Worm (Caenorhabditis elegans): ENCODE results near the gene grdn-1.

grdn-1 gene

ce11 chrV:18592448-18592847 lies at the start of gene grdn-1:
TSS of gene grdn-1 (plus strand) at chrV:18592748.
- TF ChIP-seq sptf-2 (GFP tag; optimal IDR thresholded peaks at IDR 0.05) (no peak), unc-130 (GFP tag; optimal IDR thresholded peaks at IDR 0.05) (no peak), ceh-27 (GFP tag; optimal IDR thresholded peaks at IDR 0.05) (no peak), cebp-1 (GFP tag; IDR thresholded peaks at IDR 0.05) (no peak), cebp-1 (tag; optimal IDR thresholded peaks at IDR 0.05) (no peak), bed-2 (GFP tag; IDR thresholded peaks at IDR 0.05) (no peak), F23B12.7 (tag; optimal IDR thresholded peaks at IDR 0.05; ENCODE audit: insufficient read depth) (no peak), mcd-1 (GFP tag; IDR thresholded peaks at IDR 0.05) (no peak), madf-3 (GFP tag; IDR thresholded peaks at IDR 0.05) (no peak), ztf-3 (GFP tag; optimal IDR thresholded peaks at IDR 0.05) (no peak), Y95B8A.8 (GFP tag; IDR thresholded peaks at IDR 0.05) (no peak), ceh-40 (GFP tag; IDR thresholded peaks at IDR 0.05) (no peak), egl-18 (GFP tag; IDR thresholded peaks at IDR 0.05) (no peak), let-526 (GFP tag; IDR thresholded peaks at IDR 0.05) (no peak), athp-1 (tag; optimal IDR thresholded peaks at IDR 0.05) (no peak), lin-54 (GFP tag; optimal IDR thresholded peaks at IDR 0.05) (no peak), rcor-1 (GFP tag; IDR thresholded peaks at IDR 0.05) (no peak), zfh-2 (GFP tag; conservative IDR thresholded peaks at IDR 0.05) (no peak), F55B11.4 (tag; optimal IDR thresholded peaks at IDR 0.05; ENCODE audit: borderline replicate concordance, insufficient read depth) (no peak), F10E7.11 (tag; optimal IDR thresholded peaks at IDR 0.05) (no peak), gei-17 (GFP tag; optimal IDR thresholded peaks at IDR 0.05) (no peak)

ce11 chrV:18553750-18554149 lies 38.8 kb upstream of the grdn-1 start, which contains the start of gene Y51A2D.8:
TSS of gene Y51A2D.8 (minus strand) at chrV:18553850.
- TF ChIP-seq F55B11.4 (tag; optimal IDR thresholded peaks at IDR 0.05; ENCODE audit: borderline replicate concordance, insufficient read depth) (no peak), F49E8.2 (tag; optimal IDR thresholded peaks at IDR 0.05; ENCODE audit: insufficient read depth) (no peak), aptf-3 (GFP tag; IDR thresholded peaks at IDR 0.05) (no peak), attf-5 (GFP tag; optimal IDR thresholded peaks at IDR 0.05) (no peak), F10E7.11 (tag; optimal IDR thresholded peaks at IDR 0.05) (no peak), ztf-22 (GFP tag; optimal IDR thresholded peaks at IDR 0.05) (no peak), tbx-9 (tag; optimal IDR thresholded peaks at IDR 0.05; ENCODE audit: borderline replicate concordance) (no peak), efl-1 (GFP tag; optimal IDR thresholded peaks at IDR 0.05) (no peak), mel-28 (tag; optimal IDR thresholded peaks at IDR 0.05; ENCODE audit: borderline replicate concordance) (no peak), ztf-18 (tag; optimal IDR thresholded peaks at IDR 0.05) (no peak), ceh-91 (GFP tag; IDR thresholded peaks at IDR 0.05) (no peak), unc-130 (GFP tag; optimal IDR thresholded peaks at IDR 0.05) (no peak), hsf-1 (GFP tag; IDR thresholded peaks at IDR 0.05) (no peak), sea-2 (GFP tag; IDR thresholded peaks at IDR 0.05) (no peak), hrde-1 (tag; optimal IDR thresholded peaks at IDR 0.05; ENCODE audit: borderline replicate concordance) (no peak), egrh-3 (GFP tag; IDR thresholded peaks at IDR 0.05) (no peak), T07F8.4 (tag; optimal IDR thresholded peaks at IDR 0.05) (no peak), dox-1 (GFP tag; IDR thresholded peaks at IDR 0.05) (no peak), zfh-2 (GFP tag; conservative IDR thresholded peaks at IDR 0.05) (no peak), mcd-1 (GFP tag; IDR thresholded peaks at IDR 0.05) (no peak)

ce11 chrV:18556488-18556887 lies 36.1 kb upstream of the grdn-1 start, which contains the start of the genes ttr-24 and ttr-25:
TSS of gene ttr-24 (minus strand) at chrV:18556643.
TSS of gene ttr-25 (plus strand) at chrV:18556714.
- TF ChIP-seq K12H6.12 (tag; optimal IDR thresholded peaks at IDR 0.05), result peak; percentile 8
- TF ChIP-seq F23B12.7 (tag; optimal IDR thresholded peaks at IDR 0.05; ENCODE audit: insufficient read depth), result no peak
- TF ChIP-seq aptf-3 (GFP tag; IDR thresholded peaks at IDR 0.05), result no peak
- no peak for TF ChIP-seq cebp-1 (GFP tag; IDR thresholded peaks at IDR 0.05)
- no peak for TF ChIP-seq cebp-1 (tag; optimal IDR thresholded peaks at IDR 0.05)
